Worm (Caenorhabditis elegans) whole organism, L1 larva: ENCODE data around the gene ncr-2.
A peak's percentile ranks its signal among the peaks of the same experiment; 100 is the strongest.

Experiments
- C04F5.9 ChIP-seq: sonication (generic microtip); optimal IDR thresholded peaks from 2 replicates; lab custom pipeline; 2016; ENCODE audit warnings: missing genetic modification characterization, missing compliant biosample characterization
- alr-1 ChIP-seq: fragments of 200-800 bp; sonication (Bioruptor generic); optimal IDR thresholded peaks from 2 replicates; lab custom pipeline; 2018; ENCODE audit warnings: borderline replicate concordance, mild to moderate bottlenecking, missing genetic modification characterization, missing compliant biosample characterization
- blmp-1 ChIP-seq: fragments of 150-350 bp; optimal IDR thresholded peaks from 2 replicates; lab custom pipeline; 2014; ENCODE audit warnings: missing biosample characterization, missing genetic modification characterization
- dsc-1 ChIP-seq: sonication (generic microtip); optimal IDR thresholded peaks from 2 replicates; lab custom pipeline; 2016; ENCODE audit warnings: mild to moderate bottlenecking, missing genetic modification characterization, missing compliant biosample characterization
- efl-1 ChIP-seq, 4 experiments: fragments of 150-350 bp; optimal IDR thresholded peaks in 3 of 4; peaks in 1 of 4; 1 replicate in 1 of 4; 2 replicates in 3 of 4; lab custom pipeline; 2014; ENCODE audit warnings: missing biosample characterization in 2 of 4, missing genetic modification characterization in 2 of 4, missing genetic modification reagents in 2 of 4
- egl-13 ChIP-seq: sonication (generic microtip); optimal IDR thresholded peaks from 2 replicates; lab custom pipeline; 2016; ENCODE audit warnings: missing genotype, missing genetic modification reagents, missing genetic modification characterization, missing compliant biosample characterization
- elt-2 ChIP-seq: sonication (generic microtip); optimal IDR thresholded peaks from 2 replicates; lab custom pipeline; 2016; ENCODE audit warnings: missing genetic modification characterization, mild to moderate bottlenecking, inconsistent platforms, missing compliant biosample characterization, missing genetic modification reagents
- elt-3 ChIP-seq, 6 experiments: fragments of 150-350 bp in 1 of 6; sonication (generic microtip); optimal IDR thresholded peaks; 2 replicates each; lab custom pipeline; 2017 to 2018; ENCODE audit warnings: missing biosample characterization in 6 of 6, missing genetic modification characterization in 6 of 6, inconsistent platforms in 1 of 6
- ets-5 ChIP-seq: fragments of 200-800 bp; sonication (Bioruptor generic); IDR thresholded peaks from 2 replicates; pipeline ENCODE4 v1.3.6; 2022; ENCODE audit warnings: missing genetic modification characterization, missing compliant biosample characterization
- fkh-4 ChIP-seq: sonication (generic microtip); optimal IDR thresholded peaks from 2 replicates; lab custom pipeline; 2016; ENCODE audit warnings: missing compliant biosample characterization, missing genetic modification characterization, borderline replicate concordance
- fos-1 ChIP-seq: fragments of 150-350 bp; optimal IDR thresholded peaks from 2 replicates; lab custom pipeline; 2014; ENCODE audit warnings: missing biosample characterization, missing genetic modification characterization
- hpl-2 ChIP-seq: fragments of 150-350 bp; optimal IDR thresholded peaks from 2 replicates; lab custom pipeline; 2014; ENCODE audit warnings: missing biosample characterization, missing genetic modification reagents, missing genetic modification characterization
- jun-1 ChIP-seq: fragments of 150-350 bp; optimal IDR thresholded peaks from 2 replicates; lab custom pipeline; 2014; ENCODE audit warnings: missing biosample characterization, missing genetic modification reagents, missing genetic modification characterization
- lin-14 ChIP-seq: fragments of 200-800 bp; sonication (Bioruptor generic); optimal IDR thresholded peaks from 2 replicates; lab custom pipeline; 2018; ENCODE audit warnings: mild to moderate bottlenecking, missing genetic modification characterization, moderate library complexity, missing compliant biosample characterization
- lin-35 ChIP-seq, 2 experiments: fragments of 150-350 bp; optimal IDR thresholded peaks; 2 replicates each; lab custom pipeline; 2014; ENCODE audit warnings: missing biosample characterization in 2 of 2, missing genetic modification characterization in 2 of 2, missing genetic modification reagents in 2 of 2
- lsy-2 ChIP-seq, 2 experiments: fragments of 150-350 bp; optimal IDR thresholded peaks; 2 replicates each; lab custom pipeline; 2014; ENCODE audit warnings: missing biosample characterization in 2 of 2, missing genetic modification characterization in 2 of 2
- mdl-1 ChIP-seq, 2 experiments: fragments of 150-350 bp; optimal IDR thresholded peaks; 2 replicates each; lab custom pipeline; 2014 to 2017; ENCODE audit warnings: missing biosample characterization in 2 of 2, missing genetic modification characterization in 2 of 2, inconsistent platforms in 1 of 2
- mep-1 ChIP-seq: fragments of 150-350 bp; optimal IDR thresholded peaks from 2 replicates; lab custom pipeline; 2014; ENCODE audit warnings: missing biosample characterization, missing genetic modification characterization
- nhr-71 ChIP-seq: sonication (generic microtip); optimal IDR thresholded peaks from 2 replicates; lab custom pipeline; 2016; ENCODE audit warnings: mild to moderate bottlenecking, missing genetic modification characterization, moderate library complexity, missing compliant biosample characterization
- nhr-84 ChIP-seq: sonication (generic microtip); optimal IDR thresholded peaks from 2 replicates; lab custom pipeline; 2017; ENCODE audit warnings: missing biosample characterization, missing genetic modification characterization
- nhr-85 ChIP-seq: sonication (generic microtip); peaks from one replicate; lab custom pipeline; 2016; ENCODE audit warnings: missing genetic modification characterization, inconsistent platforms, missing compliant biosample characterization
- pag-3 ChIP-seq: sonication (generic microtip); optimal IDR thresholded peaks from 2 replicates; lab custom pipeline; 2017; ENCODE audit warnings: missing genetic modification characterization, mild to moderate bottlenecking, missing compliant biosample characterization, antibody characterized with exemption, borderline replicate concordance; ENCODE audit not compliant: insufficient read depth
- pqm-1 ChIP-seq: sonication (generic microtip); optimal IDR thresholded peaks from 3 replicates; lab custom pipeline; 2017; ENCODE audit warnings: missing biosample characterization, missing genetic modification characterization
- rnt-1 ChIP-seq: sonication (generic microtip); optimal IDR thresholded peaks from 2 replicates; lab custom pipeline; 2016; ENCODE audit warnings: mild to moderate bottlenecking, missing genetic modification characterization, moderate library complexity, missing compliant biosample characterization
- skn-1 ChIP-seq: fragments of 150-350 bp; optimal IDR thresholded peaks from 2 replicates; lab custom pipeline; 2014; ENCODE audit warnings: missing biosample characterization, missing genetic modification characterization
- tbx-2 ChIP-seq: sonication (generic microtip); optimal IDR thresholded peaks from 2 replicates; lab custom pipeline; 2016; ENCODE audit warnings: missing genetic modification characterization, missing compliant biosample characterization
- tlp-1 ChIP-seq: fragments of 150-350 bp; optimal IDR thresholded peaks from 2 replicates; lab custom pipeline; 2014; ENCODE audit warnings: missing biosample characterization, missing genetic modification characterization
- zip-4 ChIP-seq: fragments of 200-800 bp; sonication (Bioruptor generic); optimal IDR thresholded peaks from 2 replicates; lab custom pipeline; 2018; ENCODE audit warnings: mild to moderate bottlenecking, missing genetic modification characterization, moderate library complexity, missing compliant biosample characterization

ncr-2 gene

DNA sequence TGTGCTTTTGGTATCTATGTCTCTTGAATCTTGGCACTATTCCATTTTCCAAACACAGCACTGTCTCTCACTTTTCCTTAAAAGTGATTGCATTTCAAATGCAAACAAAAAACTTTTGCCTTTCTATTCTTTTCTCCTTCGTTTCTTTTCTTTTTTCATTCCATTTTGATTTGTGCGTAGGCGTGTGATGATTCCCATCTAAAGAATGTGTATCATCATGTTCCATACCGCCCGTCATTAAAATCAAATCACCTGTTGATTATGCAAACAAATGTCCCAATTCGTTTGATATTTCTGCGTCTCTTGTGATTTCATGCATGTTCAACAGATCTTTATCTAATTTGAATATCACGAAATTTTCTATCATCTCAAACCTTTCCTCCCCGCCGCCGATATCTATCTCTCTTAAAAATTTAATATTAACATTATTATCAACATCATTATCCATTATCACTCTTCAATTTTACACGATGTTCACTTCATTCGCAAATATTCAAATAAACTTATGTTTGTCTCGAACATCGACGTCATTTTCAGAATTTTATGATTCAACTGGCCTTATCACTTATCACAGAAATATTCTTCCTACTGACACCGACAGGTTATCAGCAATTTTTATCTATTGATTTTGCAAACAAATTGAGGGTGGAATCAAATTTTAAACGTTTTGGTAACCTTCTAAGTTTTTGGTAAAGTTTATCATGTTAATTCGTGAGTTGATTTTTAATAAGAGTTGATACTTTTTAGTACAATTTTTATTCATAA lies 33.3 kb downstream of the ncr-2 start:
- TF ChIP-seq mep-1 (tag; lab: Kevin White, UChicago) (peak; percentile 23), egl-13 (no peak), efl-1 (optimal IDR thresholded peaks at IDR 0.05; lab: Kevin White, UChicago) (no peak), efl-1 (GFP tag; optimal IDR thresholded peaks at IDR 0.05 in 1 of 2; lab: Kevin White, UChicago) (peak in 1 of 2 experiments; percentile 41), blmp-1 (tag; lab: Kevin White, UChicago) (peak; percentile 84), zip-4 (no peak), fkh-4 (no peak), lin-14 (peak; percentile 12), jun-1 (peak; percentile 23), elt-2 (tag; lab: Kevin White, UChicago) (peak; percentile 85), tlp-1 (tag; lab: Kevin White, UChicago) (peak; percentile 65), nhr-85 (tag; lab: Kevin White, UChicago) (no peak), ets-5 (GFP tag; lab: Robert Waterston, UW) (no peak), tbx-2 (no peak), mdl-1 (tag; optimal IDR thresholded peaks at IDR 0.05; lab: Kevin White, UChicago) (no peak), alr-1 (no peak), lin-35 (GFP tag; optimal IDR thresholded peaks at IDR 0.05; lab: Kevin White, UChicago) (peak in 1 of 2 experiments; percentile 29), nhr-84 (tag; lab: Kevin White, UChicago) (no peak), lsy-2 (tag; optimal IDR thresholded peaks at IDR 0.05; lab: Kevin White, UChicago) (peak in 1 of 2 experiments; percentile 7), skn-1 (tag; lab: Kevin White, UChicago) (no peak), elt-3 (tag; optimal IDR thresholded peaks at IDR 0.05; lab: Kevin White, UChicago) (peak in 1 of 6 experiments; percentile 33), pqm-1 (tag; lab: Kevin White, UChicago) (peak; percentile 83)

- TF ChIP-seq egl-13 = no peak
- TF ChIP-seq blmp-1 (tag; lab: Kevin White, UChicago) = peak; percentile 84
Observed at ce11 chrIII:8293260-8293659, 35.1 kb downstream of the ncr-2 start.

- TF ChIP-seq hpl-2 (GFP tag; lab: Kevin White, UChicago) (no peak), elt-2 (tag; lab: Kevin White, UChicago) (peak; percentile 8), C04F5.9 (tag; lab: Kevin White, UChicago) (no peak)
Observed at ce11 chrIII:8298216-8298920, 40.2 kb downstream of the ncr-2 start.

- TF ChIP-seq fos-1 (tag; lab: Kevin White, UChicago) (no peak), tbx-2 (no peak), pag-3 (tag; lab: Kevin White, UChicago) (no peak), dsc-1 (tag; lab: Kevin White, UChicago) (peak; percentile 36)
- TF ChIP-seq, all 84 proteins: peak for 1
Observed at ce11 chrIII:8299078-8299587, 41.0 kb downstream of the ncr-2 start.

ce11 chrIII:8299734-8300133 lies 41.6 kb downstream of the ncr-2 start:
- TF ChIP-seq lin-14 (peak; percentile 8), rnt-1 (tag; lab: Kevin White, UChicago) (no peak), efl-1 (optimal IDR thresholded peaks at IDR 0.05; lab: Kevin White, UChicago) (no peak), efl-1 (GFP tag; optimal IDR thresholded peaks at IDR 0.05 in 1 of 2; lab: Kevin White, UChicago) (peak in 1 of 2 experiments; percentile 72), elt-2 (tag; lab: Kevin White, UChicago) (peak; percentile 68)

DNA sequence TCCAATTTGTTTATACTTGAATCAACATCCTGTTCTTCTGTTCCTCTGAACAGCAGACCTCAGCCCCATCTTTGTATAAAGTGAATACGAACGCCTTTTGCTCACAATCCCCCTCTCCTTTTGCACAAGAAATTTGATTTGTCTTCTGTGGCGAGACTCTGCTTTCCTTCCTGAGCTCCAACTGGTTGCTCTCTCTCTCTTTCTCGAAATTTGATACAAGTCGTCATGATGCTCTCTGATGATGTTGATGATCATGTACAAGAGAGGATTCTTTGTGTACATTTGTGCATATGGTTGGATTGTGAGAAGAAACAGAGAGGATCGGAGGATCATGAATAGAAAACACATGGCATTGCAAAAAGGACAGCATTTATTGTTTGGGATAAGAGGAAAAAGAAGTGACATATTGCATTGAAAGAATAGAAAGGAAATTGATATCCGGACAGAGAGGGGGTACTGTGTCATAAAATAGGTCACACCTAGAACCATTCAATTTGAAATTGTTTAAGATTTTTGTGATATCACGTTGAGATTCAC lies 42.8 kb downstream of the ncr-2 start:
- TF ChIP-seq dsc-1 (tag; lab: Kevin White, UChicago) (peak; percentile 63), nhr-71 (no peak)
- TF ChIP-seq, all 84 proteins: peak for 1
